Worm (Caenorhabditis elegans) whole organism, midembryonic: ENCODE data around the gene rars-2.

Experiments
- T22C8.4 ChIP-seq: fragments of 200-800 bp; sonication (Bioruptor generic); IDR thresholded peaks from 2 replicates; pipeline ENCODE4 v1.3.6; 2022; ENCODE audit warnings: missing genetic modification characterization, missing compliant biosample characterization
- cog-1 ChIP-seq: sonication (generic microtip); optimal IDR thresholded peaks from 2 replicates; lab custom pipeline; 2016; ENCODE audit warnings: missing genetic modification characterization, missing compliant biosample characterization
- flt-1 ChIP-seq: fragments of 200-800 bp; sonication (Bioruptor generic); IDR thresholded peaks from 2 replicates; pipeline ENCODE4 v1.3.6; 2022; ENCODE audit warnings: missing genetic modification characterization, missing compliant biosample characterization
- klf-2 ChIP-seq: fragments of 200-800 bp; sonication (Bioruptor generic); conservative IDR thresholded peaks from 2 replicates; pipeline ENCODE4 v1.3.6; 2022; ENCODE audit warnings: missing genetic modification reagents, missing genetic modification characterization, missing compliant biosample characterization
- med-1 ChIP-seq: sonication (generic microtip); optimal IDR thresholded peaks from 2 replicates; lab custom pipeline; 2017; ENCODE audit warnings: missing genetic modification characterization, mild to moderate bottlenecking, missing compliant biosample characterization, antibody characterized with exemption, missing genetic modification reagents; ENCODE audit not compliant: insufficient read depth
- ref-1 ChIP-seq: fragments of 200-800 bp; sonication (Bioruptor generic); conservative IDR thresholded peaks from 2 replicates; pipeline ENCODE4 v1.3.6; 2022; ENCODE audit warnings: missing genetic modification reagents, missing genetic modification characterization, missing compliant biosample characterization
- tab-1 ChIP-seq: fragments of 200-800 bp; sonication (Bioruptor generic); IDR thresholded peaks from 2 replicates; pipeline ENCODE4 v1.3.6; 2022; ENCODE audit warnings: missing genetic modification characterization, missing compliant biosample characterization
- ztf-23 ChIP-seq: fragments of 200-800 bp; sonication (Bioruptor generic); IDR thresholded peaks from 2 replicates; pipeline ENCODE4 v1.3.6; 2022; ENCODE audit warnings: missing genetic modification reagents, missing genetic modification characterization, missing compliant biosample characterization
- ztf-29 ChIP-seq: fragments of 200-800 bp; sonication (Bioruptor generic); IDR thresholded peaks from 2 replicates; pipeline ENCODE4 v1.3.6; 2022; ENCODE audit warnings: missing genetic modification reagents, missing genetic modification characterization, missing compliant biosample characterization

The rars-2 gene

DNA sequence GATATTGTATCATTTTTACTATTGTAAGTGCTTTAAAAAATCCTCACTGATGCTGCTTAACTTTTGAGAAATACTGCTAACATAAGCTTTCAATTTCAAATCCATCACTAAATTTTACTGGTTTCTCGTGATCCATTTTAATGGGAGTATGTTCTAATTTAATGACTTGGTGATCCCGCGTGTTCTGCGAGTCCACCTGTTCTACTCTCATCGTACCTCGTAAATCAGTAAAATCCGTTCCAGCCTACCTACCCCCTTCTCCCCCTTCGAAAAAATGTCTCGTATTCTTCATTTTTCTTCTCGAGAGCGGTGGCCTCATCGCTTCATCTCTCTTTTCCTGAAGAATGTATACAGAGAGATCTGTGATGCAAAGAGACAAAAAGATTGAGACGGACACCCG is 10.2 kb downstream of the rars-2 start:
- no peak for TF ChIP-seq T22C8.4

DNA sequence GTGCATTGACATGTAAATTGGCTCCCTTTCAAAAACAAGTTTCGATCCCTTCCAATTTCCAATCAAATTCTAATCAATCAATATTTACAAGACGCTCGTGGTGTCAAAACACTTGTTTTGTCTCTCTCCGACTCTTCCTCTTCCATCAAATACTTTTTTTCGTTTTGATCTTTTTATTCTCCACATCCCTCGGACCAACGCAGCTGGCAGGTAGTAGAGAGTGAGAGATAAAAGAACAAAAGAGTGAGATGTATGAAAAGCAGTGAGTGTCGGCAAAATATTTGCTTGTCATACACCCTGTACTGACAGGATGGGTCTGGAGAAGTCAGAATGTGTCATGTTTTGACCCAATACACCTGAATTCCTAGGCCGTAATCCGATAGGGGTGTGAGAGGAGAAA is 11.4 kb downstream of the rars-2 start:
- TF ChIP-seq tab-1 (no peak), klf-2 (GFP tag; lab: Robert Waterston, UW) (no peak), ztf-29 (GFP tag; lab: Robert Waterston, UW) (no peak), cog-1 (tag; lab: Kevin White, UChicago) (no peak), ztf-23 (GFP tag; lab: Robert Waterston, UW) (no peak), ref-1 (GFP tag; lab: Robert Waterston, UW) (no peak), T22C8.4 (no peak), med-1 (no peak)

DNA sequence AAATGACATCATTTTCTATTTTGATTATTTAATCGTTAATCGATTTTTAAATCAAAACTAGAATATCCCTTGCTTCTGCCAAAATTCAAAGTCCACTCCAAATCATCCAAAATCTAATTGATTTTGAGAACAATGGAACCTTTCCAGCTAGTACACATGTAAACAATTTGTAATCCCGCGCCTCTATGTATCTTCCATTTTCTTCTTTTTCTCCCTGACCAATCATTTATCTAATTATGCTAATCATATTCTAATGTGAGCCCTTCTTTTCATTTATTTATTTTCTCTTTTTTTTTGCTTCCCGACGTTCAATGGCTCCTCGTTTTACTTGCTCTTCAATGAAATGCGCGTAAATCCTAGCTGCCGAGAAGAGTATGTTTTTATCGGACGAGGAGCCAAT is 12.8 kb downstream of the rars-2 start:
- TF ChIP-seq ref-1 (GFP tag; lab: Robert Waterston, UW): no peak
- TF ChIP-seq T22C8.4: no peak
- TF ChIP-seq ztf-29 (GFP tag; lab: Robert Waterston, UW): no peak
- TF ChIP-seq flt-1 (GFP tag; lab: Robert Waterston, UW): no peak
- no peak for TF ChIP-seq med-1
- TF ChIP-seq klf-2 (GFP tag; lab: Robert Waterston, UW): no peak

DNA sequence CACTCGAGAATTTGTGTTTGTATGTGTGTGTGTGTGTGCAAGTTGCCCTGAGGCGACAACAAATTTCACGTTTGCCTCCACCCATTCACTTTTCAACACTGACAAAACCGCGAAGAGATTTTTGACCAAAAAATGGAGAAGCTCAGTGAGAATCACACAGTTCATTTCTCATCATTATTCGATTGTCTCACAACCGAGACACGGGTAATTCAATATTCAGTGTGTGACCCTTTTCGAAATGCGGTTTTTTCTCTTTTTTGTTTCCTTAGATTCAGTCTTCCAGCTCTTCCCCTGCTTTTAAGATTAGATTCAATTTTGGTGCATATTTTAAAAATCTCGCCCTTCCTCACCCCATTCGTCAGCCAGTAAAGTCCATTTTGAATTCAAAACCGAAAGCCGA is 14.1 kb downstream of the rars-2 start:
- TF ChIP-seq ztf-29 (GFP tag; lab: Robert Waterston, UW) (no peak), flt-1 (GFP tag; lab: Robert Waterston, UW) (no peak), med-1 (no peak), klf-2 (GFP tag; lab: Robert Waterston, UW) (no peak), ztf-23 (GFP tag; lab: Robert Waterston, UW) (no peak), cog-1 (tag; lab: Kevin White, UChicago) (no peak), T22C8.4 (no peak), ref-1 (GFP tag; lab: Robert Waterston, UW) (no peak), tab-1 (no peak)

DNA sequence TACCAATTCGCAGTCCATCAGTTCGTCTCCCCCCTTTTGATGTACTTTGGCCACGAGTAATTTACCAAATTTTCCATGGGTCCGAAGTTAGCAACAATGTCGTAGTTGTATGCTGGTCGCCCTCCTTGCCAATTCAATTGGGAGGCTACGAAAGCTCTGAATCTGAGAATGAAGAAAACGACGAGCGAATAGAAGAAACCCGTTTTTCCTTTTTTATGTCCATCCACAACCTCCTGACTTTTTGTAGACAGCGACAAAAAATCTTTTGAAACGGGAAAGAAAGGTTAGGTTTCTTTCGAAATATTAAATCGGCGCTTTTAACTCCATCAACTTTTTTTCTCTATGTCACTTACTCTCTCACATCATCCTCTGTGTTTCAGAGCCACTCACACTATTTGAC is 17.2 kb downstream of the rars-2 start:
- TF ChIP-seq med-1 (no peak), tab-1 (no peak), ztf-23 (GFP tag; lab: Robert Waterston, UW) (no peak), ztf-29 (GFP tag; lab: Robert Waterston, UW) (no peak), flt-1 (GFP tag; lab: Robert Waterston, UW) (no peak), cog-1 (tag; lab: Kevin White, UChicago) (no peak), T22C8.4 (no peak)

DNA sequence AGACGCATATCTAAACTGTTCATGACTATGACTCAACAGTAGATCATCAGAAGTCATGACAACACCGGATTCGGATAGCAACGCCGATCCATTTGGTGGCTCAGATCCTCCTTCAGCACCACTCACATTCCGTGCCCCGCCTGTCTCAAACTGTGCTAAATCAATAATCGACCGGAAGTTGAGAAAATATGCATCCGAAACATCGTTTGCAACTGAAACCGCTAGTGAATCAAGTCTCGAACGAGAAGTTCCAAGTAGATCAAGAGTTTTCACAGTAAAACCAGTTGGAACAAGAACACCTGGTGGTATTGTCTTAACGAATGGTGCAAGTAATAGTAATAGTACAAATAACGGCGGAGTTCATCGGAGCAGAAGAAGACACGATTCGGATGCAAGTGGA is 21.8 kb downstream of the rars-2 start:
- TF ChIP-seq tab-1: no peak
- TF ChIP-seq klf-2 (GFP tag; lab: Robert Waterston, UW): no peak
- no peak for TF ChIP-seq T22C8.4
- no peak for TF ChIP-seq med-1
- no peak for TF ChIP-seq cog-1 (tag; lab: Kevin White, UChicago)
- TF ChIP-seq ztf-23 (GFP tag; lab: Robert Waterston, UW): no peak
- TF ChIP-seq ref-1 (GFP tag; lab: Robert Waterston, UW): no peak
- TF ChIP-seq ztf-29 (GFP tag; lab: Robert Waterston, UW): no peak
- TF ChIP-seq flt-1 (GFP tag; lab: Robert Waterston, UW): no peak

DNA sequence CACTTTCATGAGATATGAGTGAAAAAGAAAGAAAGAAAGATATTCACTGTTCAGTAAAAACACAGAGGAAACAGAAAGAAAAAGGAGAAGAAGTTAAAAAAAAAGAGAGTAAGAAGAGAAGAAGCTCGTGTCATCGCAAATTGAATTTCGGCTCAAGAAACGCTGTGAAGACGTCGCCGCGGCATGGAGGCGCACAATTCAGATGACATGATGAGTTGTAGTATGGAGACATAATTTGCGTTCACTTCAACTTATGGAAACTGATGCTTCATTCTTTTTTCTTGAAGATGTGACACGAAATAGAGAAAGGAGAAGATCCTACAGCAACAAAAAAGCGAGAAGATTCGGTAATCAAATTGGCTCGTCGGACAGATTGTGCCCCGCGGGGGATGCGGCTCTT is 23.0 kb downstream of the rars-2 start:
- no peak for TF ChIP-seq klf-2 (GFP tag; lab: Robert Waterston, UW)
- TF ChIP-seq ztf-23 (GFP tag; lab: Robert Waterston, UW): no peak

DNA sequence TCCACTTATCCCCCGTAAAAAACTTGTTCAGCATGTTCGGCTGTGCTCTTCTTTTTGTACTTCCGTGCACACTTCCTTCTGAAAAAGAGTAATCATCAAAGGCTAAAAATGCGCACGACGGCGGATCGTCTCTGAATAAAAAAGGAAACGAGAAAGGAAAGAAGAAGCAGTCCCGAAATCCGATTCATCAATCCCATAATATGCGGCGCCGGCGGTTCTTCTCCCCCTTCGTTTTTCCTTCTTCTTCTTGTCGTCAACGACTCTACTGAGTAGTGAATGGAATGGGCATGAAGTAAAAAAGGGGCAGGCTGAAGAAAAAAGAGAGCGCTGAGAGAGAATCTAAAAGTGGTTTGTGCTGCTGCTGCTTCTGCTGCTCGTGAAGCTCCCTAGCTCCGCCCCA is 24.1 kb downstream of the rars-2 start:
- TF ChIP-seq klf-2 (GFP tag; lab: Robert Waterston, UW) (no peak), flt-1 (GFP tag; lab: Robert Waterston, UW) (no peak), tab-1 (no peak), med-1 (no peak)

DNA sequence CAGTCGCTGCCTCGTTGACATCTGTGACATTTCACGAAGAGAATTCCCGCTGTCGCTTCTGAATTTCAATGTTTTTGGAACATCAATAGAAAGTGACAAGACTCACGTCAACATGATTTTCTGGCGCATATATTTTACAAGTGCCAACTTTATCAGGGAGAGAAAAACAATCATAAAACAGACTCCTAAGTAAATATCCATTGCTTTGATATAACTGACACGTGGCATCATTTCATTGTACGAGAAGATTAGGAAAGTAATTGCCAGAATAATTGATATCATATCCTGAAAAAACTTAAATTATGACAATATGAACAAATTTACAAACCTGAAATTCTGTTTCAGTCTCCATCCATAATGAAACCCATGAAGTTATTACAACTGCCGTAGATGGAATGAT is 32.8 kb downstream of the rars-2 start:
- no peak for TF ChIP-seq med-1
- TF ChIP-seq ztf-23 (GFP tag; lab: Robert Waterston, UW): no peak
- TF ChIP-seq klf-2 (GFP tag; lab: Robert Waterston, UW): no peak
- no peak for TF ChIP-seq ref-1 (GFP tag; lab: Robert Waterston, UW)
- no peak for TF ChIP-seq T22C8.4
- no peak for TF ChIP-seq tab-1
- TF ChIP-seq flt-1 (GFP tag; lab: Robert Waterston, UW): no peak
- TF ChIP-seq cog-1 (tag; lab: Kevin White, UChicago): no peak
- TF ChIP-seq ztf-29 (GFP tag; lab: Robert Waterston, UW): no peak

DNA sequence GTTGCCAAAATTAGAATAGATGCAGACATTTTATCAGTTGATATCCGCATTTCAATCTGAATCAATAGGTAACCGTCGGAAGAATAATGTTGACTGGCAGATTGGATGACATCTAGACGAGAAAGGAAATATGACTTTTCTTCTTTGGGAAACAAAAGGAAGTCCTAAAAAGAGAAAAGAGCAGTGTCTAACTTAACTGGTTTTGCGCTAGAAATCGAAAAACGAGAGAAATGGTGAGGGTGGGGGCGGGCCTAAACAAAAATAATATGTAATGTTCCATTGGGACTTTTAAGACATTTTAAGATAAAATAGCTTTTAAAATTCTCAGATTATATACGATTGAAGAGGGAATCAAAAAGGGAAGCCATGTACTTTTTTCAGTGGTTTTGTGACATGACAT is 35.6 kb downstream of the rars-2 start, which contains the start of gene exp-1:
exp-1 (minus strand) TSS at position 101 of the 400 bp plus-strand sequence.
- TF ChIP-seq med-1: no peak
- TF ChIP-seq ref-1 (GFP tag; lab: Robert Waterston, UW): no peak
- no peak for TF ChIP-seq flt-1 (GFP tag; lab: Robert Waterston, UW)
- no peak for TF ChIP-seq ztf-29 (GFP tag; lab: Robert Waterston, UW)
- no peak for TF ChIP-seq ztf-23 (GFP tag; lab: Robert Waterston, UW)
- no peak for TF ChIP-seq T22C8.4
- TF ChIP-seq klf-2 (GFP tag; lab: Robert Waterston, UW): no peak
- no peak for TF ChIP-seq cog-1 (tag; lab: Kevin White, UChicago)
- no peak for TF ChIP-seq tab-1

DNA sequence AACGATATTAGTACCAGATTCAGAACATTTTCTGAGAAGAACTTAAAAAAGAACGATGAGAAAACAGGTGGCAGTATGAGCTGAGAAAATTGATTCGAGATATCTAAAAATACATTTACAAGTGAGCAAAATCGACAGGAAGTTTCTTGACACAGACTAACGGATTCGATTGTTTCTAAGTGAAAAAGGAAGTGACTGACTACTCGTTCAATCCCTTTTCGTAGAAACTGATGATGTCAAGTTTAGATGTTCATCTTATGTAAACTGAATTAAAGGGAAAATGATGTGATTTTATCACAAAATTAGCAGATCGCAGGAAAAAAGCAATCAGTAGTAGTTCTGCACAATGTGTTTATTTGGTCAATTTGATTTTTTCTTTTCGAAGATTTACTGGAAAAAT is 39.8 kb downstream of the rars-2 start:
- TF ChIP-seq tab-1: no peak
- no peak for TF ChIP-seq ztf-29 (GFP tag; lab: Robert Waterston, UW)
- no peak for TF ChIP-seq flt-1 (GFP tag; lab: Robert Waterston, UW)
- TF ChIP-seq cog-1 (tag; lab: Kevin White, UChicago): no peak
- no peak for TF ChIP-seq T22C8.4
- TF ChIP-seq ztf-23 (GFP tag; lab: Robert Waterston, UW): no peak
- TF ChIP-seq ref-1 (GFP tag; lab: Robert Waterston, UW): no peak
- no peak for TF ChIP-seq med-1
- no peak for TF ChIP-seq klf-2 (GFP tag; lab: Robert Waterston, UW)
